Worm (Caenorhabditis elegans) whole organism, L1 larva: ENCODE measurements around the gene klc-1.

ENCODE experiments used
- alr-1 ChIP-seq: fragments of 200-800 bp; sonication (Bioruptor generic); optimal IDR thresholded peaks from 2 replicates; lab custom pipeline; 2018; ENCODE audit warnings: borderline replicate concordance, mild to moderate bottlenecking, missing genetic modification characterization, missing compliant biosample characterization
- blmp-1 ChIP-seq: fragments of 150-350 bp; optimal IDR thresholded peaks from 2 replicates; lab custom pipeline; 2014; ENCODE audit warnings: missing biosample characterization, missing genetic modification characterization
- dsc-1 ChIP-seq: sonication (generic microtip); optimal IDR thresholded peaks from 2 replicates; lab custom pipeline; 2016; ENCODE audit warnings: mild to moderate bottlenecking, missing genetic modification characterization, missing compliant biosample characterization
- elt-3 ChIP-seq, 6 experiments: fragments of 150-350 bp in 1 of 6; sonication (generic microtip); optimal IDR thresholded peaks; 2 replicates each; lab custom pipeline; 2017 to 2018; ENCODE audit warnings: missing biosample characterization in 6 of 6, missing genetic modification characterization in 6 of 6, inconsistent platforms in 1 of 6
- fkh-10 ChIP-seq: sonication (generic microtip); optimal IDR thresholded peaks from 2 replicates; lab custom pipeline; 2017; ENCODE audit warnings: missing biosample characterization, missing genetic modification reagents, missing genetic modification characterization
- fkh-8 ChIP-seq: sonication (generic microtip); optimal IDR thresholded peaks from 2 replicates; lab custom pipeline; 2016; ENCODE audit warnings: mild to moderate bottlenecking, missing genetic modification characterization, missing compliant biosample characterization
- lin-39 ChIP-seq: fragments of 150-350 bp; optimal IDR thresholded peaks from 2 replicates; lab custom pipeline; 2014; ENCODE audit warnings: missing biosample characterization, missing genetic modification reagents, missing genetic modification characterization
- nhr-19 ChIP-seq: fragments of 200-800 bp; sonication (Bioruptor generic); conservative IDR thresholded peaks from 2 replicates; pipeline ENCODE4 v1.3.6; 2022; ENCODE audit warnings: missing genetic modification characterization, missing compliant biosample characterization
- tbx-2 ChIP-seq: sonication (generic microtip); optimal IDR thresholded peaks from 2 replicates; lab custom pipeline; 2016; ENCODE audit warnings: missing genetic modification characterization, missing compliant biosample characterization
- ztf-11 ChIP-seq, 2 experiments: sonication (generic microtip); optimal IDR thresholded peaks; 2 replicates each; lab custom pipeline; 2016 to 2017; ENCODE audit warnings: missing genetic modification characterization in 2 of 2, missing biosample characterization in 1 of 2, missing compliant biosample characterization in 1 of 2

ce11 chrIV:11044377-11044776 lies 39.2 kb upstream of the klc-1 start:
- TF ChIP-seq alr-1 (tag; lab: Kevin White, UChicago) (no peak), dsc-1 (tag; lab: Kevin White, UChicago) (no peak), nhr-19 (GFP tag; lab: Robert Waterston, UW) (no peak), fkh-8 (tag; lab: Kevin White, UChicago) (no peak), fkh-10 (no peak), tbx-2 (tag; lab: Kevin White, UChicago) (no peak), blmp-1 (tag; lab: Kevin White, UChicago) (no peak), lin-39 (no peak), elt-3 (tag; optimal IDR thresholded peaks at IDR 0.05; lab: Kevin White, UChicago) (no peak), ztf-11 (tag; optimal IDR thresholded peaks at IDR 0.05; lab: Kevin White, UChicago) (no peak)
